Fruit fly (Drosophila melanogaster) S2 (cell line): ENCODE data around the gene Agpat4.

Experiments
- CG8478 ChIP-seq: fragments of >200 bp; optimal IDR thresholded peaks from 2 replicates; lab custom pipeline; 2018
- CTCF ChIP-seq, 2 experiments: fragments of >200 bp; optimal IDR thresholded peaks; 2 replicates each; lab custom pipeline; 2018

Gene Agpat4

DNA sequence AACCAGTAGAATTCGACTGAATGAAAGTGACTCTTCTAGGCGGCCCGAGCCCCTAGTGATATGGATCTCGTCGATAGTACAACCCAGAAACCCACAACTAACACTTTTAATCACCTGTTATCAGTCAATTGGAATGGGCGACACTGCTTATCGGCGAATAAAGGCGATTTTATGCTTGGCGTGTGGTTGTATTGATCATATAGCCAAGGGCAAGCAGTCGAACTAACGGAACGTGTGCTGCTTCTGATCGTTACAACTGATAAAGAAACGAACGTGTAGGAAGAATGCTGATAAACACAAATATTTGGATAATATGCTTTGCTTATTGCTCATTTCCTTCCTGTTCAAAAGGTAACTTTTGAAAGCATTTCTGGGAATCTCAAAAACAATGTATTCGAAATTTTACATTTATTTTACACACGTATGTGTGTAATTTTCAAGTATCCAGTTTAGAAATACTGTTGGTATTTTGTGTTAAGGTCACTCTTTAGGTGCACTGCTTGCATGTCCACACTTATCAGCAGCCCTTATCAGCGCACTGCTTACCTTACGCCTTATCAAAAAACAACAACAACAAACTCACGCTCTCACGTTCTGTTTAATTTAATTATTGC is at the start of gene Agpat4:
Agpat4 (minus strand) TSS at position 387 of the 614 bp plus-strand sequence.
- TF ChIP-seq CG8478 (lab: Kevin White, UChicago) (no peak), CTCF (optimal IDR thresholded peaks at IDR 0.05; lab: Kevin White, UChicago) (peak in 1 of 2 experiments; percentile 33)

DNA sequence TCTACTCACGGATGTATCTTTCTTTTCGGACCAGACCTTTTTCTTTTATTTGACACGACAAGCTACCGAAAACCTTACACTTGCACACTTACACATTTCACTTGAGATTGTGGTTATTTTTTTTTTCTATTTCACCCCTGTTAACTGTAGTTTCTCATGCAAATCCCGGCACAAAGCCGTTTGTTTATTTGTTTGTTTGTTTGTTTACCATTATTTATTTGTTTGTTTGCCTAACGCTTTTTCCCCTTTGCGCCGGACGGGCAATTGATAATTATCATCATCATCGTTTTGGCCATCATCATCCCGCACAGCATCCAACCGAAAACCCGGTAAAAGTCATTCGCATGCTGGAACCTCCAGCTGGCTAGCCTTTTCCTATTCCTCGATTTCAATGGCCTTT is 49.7 kb upstream of the Agpat4 start:
- TF ChIP-seq CG8478 (lab: Kevin White, UChicago) = no peak

- no peak for TF ChIP-seq CG8478 (lab: Kevin White, UChicago)
- TF ChIP-seq CTCF (optimal IDR thresholded peaks at IDR 0.05; lab: Kevin White, UChicago) = no peak
These were observed 48.1 kb upstream of the Agpat4 start for dm6 chr3L:16429451-16429850.

DNA sequence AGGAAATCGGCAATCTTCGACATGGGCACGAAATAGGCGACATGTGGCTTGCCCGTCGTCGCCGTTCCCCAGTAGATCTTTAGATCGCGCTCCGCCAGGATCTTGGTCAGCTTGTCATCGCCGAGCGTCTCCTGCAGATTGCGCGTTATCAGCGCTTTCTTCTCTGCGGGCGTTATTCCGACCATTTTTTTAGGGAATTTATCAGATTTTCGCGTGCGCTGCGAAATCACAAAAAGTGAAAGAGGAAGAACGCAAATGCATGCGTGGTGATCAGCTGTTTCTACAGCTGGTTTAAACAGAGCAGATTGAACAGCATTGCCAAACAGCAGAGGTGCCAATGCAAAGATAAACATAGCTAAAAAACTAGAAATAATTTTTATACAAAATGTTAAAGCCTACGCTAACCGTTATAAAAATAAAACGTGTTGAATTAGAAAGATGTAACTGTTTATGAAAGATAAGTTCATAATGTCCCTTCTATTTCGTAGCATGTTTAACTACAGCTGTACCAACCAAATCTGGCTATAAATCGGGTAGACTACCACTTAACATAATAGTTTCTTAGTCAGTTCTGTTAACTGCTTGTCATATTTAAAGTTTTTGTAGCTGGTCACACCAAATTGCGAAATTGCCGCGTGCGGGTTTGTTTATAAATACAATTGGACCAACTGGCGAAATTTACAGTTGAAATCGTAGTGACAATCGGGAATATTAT is 37.8 kb upstream of the Agpat4 start, which contains the start of the genes TyrRS and CG33158:
TyrRS (minus strand) TSS at position 244 of the 715 bp plus-strand sequence.
CG33158 (plus strand) TSS at position 539 of the 715 bp plus-strand sequence.
- no peak for TF ChIP-seq CTCF (optimal IDR thresholded peaks at IDR 0.05; lab: Kevin White, UChicago)
- TF ChIP-seq CG8478 (lab: Kevin White, UChicago) = no peak

DNA sequence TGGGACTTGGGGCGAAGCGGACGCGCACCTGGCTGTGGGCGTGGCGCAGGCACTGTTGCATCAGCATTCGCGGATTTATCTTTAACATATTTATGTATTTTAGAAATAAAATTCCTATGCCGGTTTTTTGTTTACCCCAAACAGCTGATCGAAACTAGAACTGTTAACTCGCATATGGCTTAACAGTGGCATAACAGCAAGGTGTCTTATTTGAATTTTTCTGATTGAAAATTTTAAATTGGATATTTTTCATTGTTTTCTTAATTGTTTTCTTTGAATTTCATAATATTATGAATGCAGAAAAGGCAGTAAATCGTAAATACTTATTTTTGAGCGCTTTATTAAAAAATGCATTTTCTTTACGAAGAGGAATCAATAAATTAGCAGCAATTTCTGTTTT is 35.7 kb upstream of the Agpat4 start, which contains the start of gene GluRS-m:
GluRS-m (minus strand) TSS at position 154 of the 400 bp plus-strand sequence.
- TF ChIP-seq CTCF (optimal IDR thresholded peaks at IDR 0.05; lab: Kevin White, UChicago) (no peak), CG8478 (lab: Kevin White, UChicago) (no peak)

dm6 chr3L:16412394-16412950 is 31.1 kb upstream of the Agpat4 start, which contains the start of gene Serinc:
Gene Serinc (plus strand): TSS chr3L:16412722.
- TF ChIP-seq CG8478 (lab: Kevin White, UChicago) (no peak), CTCF (optimal IDR thresholded peaks at IDR 0.05; lab: Kevin White, UChicago) (peak; percentile 68 to 92)

- peak in 1 of 2 experiments; percentile 60 for TF ChIP-seq CTCF (optimal IDR thresholded peaks at IDR 0.05; lab: Kevin White, UChicago)
- TF ChIP-seq CG8478 (lab: Kevin White, UChicago) = no peak
These were observed 30.2 kb upstream of the Agpat4 start, which contains the start of gene fax for dm6 chr3L:16411566-16411965. Gene fax (minus strand): TSS chr3L:16411828.

- TF ChIP-seq CG8478 (lab: Kevin White, UChicago) (no peak), CTCF (optimal IDR thresholded peaks at IDR 0.05; lab: Kevin White, UChicago) (no peak)
These were observed 29.1 kb upstream of the Agpat4 start for dm6 chr3L:16410234-16411119.

- no peak for TF ChIP-seq CTCF (optimal IDR thresholded peaks at IDR 0.05; lab: Kevin White, UChicago)
- no peak for TF ChIP-seq CG8478 (lab: Kevin White, UChicago)
These were observed 28.3 kb upstream of the Agpat4 start for dm6 chr3L:16409440-16410233.

- TF ChIP-seq CG8478 (lab: Kevin White, UChicago) = no peak
- TF ChIP-seq CTCF (optimal IDR thresholded peaks at IDR 0.05; lab: Kevin White, UChicago) = no peak
These were observed 27.5 kb upstream of the Agpat4 start for dm6 chr3L:16408609-16409439.

DNA sequence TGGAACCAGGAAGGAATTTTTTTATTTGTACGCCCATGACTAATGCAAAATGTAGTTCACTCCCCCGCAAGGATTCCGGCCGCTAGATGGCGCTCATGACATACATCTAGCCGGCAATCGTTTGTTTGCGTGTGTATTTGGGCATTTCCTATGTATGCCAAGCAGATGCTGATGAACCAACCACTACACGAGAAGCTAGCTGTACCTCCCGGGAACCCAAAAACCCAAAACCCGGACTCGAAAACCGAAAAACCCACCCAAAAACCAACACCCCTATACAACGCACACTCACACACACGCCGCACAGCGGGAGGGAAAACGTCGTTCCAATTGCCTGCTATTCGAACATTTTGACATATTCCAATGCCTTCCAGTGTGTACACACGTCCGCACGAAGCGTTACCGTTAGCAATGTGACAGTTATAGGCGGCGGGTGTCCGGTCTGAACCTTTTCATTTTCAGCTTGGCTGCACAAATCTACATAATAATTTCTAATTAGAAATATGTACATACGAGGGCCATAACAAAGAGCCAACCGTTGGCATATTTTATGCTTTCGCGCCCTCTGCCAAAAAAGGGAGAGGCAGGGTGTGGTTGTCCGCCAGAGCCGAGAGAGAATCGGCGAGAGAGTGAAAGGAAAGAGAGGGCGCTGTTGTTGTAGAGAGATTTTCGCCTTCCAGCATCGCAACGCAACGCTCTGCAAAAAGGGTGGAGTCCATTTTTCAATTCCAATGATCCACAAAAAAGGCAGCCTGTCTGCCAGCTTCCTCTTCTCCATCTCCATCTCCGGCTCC is 26.6 kb upstream of the Agpat4 start:
- TF ChIP-seq CTCF (optimal IDR thresholded peaks at IDR 0.05; lab: Kevin White, UChicago) = peak; percentile 87 to 92
- no peak for TF ChIP-seq CG8478 (lab: Kevin White, UChicago)

DNA sequence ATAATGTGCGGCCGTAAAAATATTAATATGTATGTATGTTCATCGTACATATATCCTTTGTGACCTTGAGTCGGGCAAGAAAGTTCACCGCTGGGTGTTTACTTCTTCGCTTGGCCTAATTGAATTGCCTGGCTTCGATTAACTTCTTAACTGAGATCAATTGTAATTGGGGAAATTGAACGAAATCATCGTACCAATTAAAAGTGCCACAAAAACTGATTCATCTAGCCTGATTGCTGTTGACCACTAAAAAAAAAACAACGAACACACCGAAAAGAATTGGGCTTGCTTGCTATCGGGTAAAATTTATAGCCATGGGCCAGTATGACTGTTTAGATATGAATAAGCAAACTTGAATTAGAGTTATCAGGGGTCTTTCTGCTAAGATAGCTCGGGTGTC is 20.9 kb upstream of the Agpat4 start:
- TF ChIP-seq CTCF (optimal IDR thresholded peaks at IDR 0.05; lab: Kevin White, UChicago) = no peak
- no peak for TF ChIP-seq CG8478 (lab: Kevin White, UChicago)
